Worm (Caenorhabditis elegans): ENCODE measurements around the gene C10A4.10.
A peak's percentile ranks its signal among the peaks of the same experiment; 100 is the strongest.

Gene C10A4.10

DNA sequence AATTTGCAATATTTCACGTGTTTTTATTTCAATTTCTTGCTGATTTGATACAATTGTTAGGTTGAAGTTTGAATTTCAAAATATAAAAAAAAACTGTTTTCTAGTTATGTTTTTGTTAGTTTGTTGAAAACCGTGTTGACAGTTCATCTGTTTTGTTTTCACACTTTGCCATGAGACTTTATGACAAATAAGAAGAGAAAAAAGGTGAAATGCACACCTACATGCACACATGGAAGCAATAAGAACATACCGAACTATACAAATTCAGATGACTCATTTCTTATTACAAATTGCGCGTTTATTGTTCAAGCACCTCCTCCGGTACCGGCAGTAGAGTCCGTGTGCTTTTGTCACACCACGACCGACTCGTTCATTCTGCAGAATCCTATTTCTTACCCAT, 21.9 kb downstream of the C10A4.10 start, which contains the start of gene C10A4.9:
Gene C10A4.9, plus strand, starts transcription at position 301 of the 400 bp plus-strand sequence.
- TF ChIP-seq php-3 (GFP tag; IDR thresholded peaks at IDR 0.05): no peak
- TF ChIP-seq ceh-28 (tag; optimal IDR thresholded peaks at IDR 0.05): no peak
- TF ChIP-seq snpc-4 (tag; optimal IDR thresholded peaks at IDR 0.05): no peak
- TF ChIP-seq F26F4.8 (GFP tag; conservative IDR thresholded peaks at IDR 0.05): no peak
- TF ChIP-seq mxl-2 (GFP tag; conservative IDR thresholded peaks at IDR 0.05): no peak
- TF ChIP-seq nhr-77 (tag; optimal IDR thresholded peaks at IDR 0.05): no peak
- TF ChIP-seq pha-4 (GFP tag; IDR thresholded peaks at IDR 0.05): no peak
- TF ChIP-seq pha-4 (tag; optimal IDR thresholded peaks at IDR 0.05): no peak
- TF ChIP-seq aly-2 (tag; optimal IDR thresholded peaks at IDR 0.05): no peak
- TF ChIP-seq F37D6.2 (tag; optimal IDR thresholded peaks at IDR 0.05): no peak
- no peak for TF ChIP-seq unc-130 (GFP tag; optimal IDR thresholded peaks at IDR 0.05)
- TF ChIP-seq dve-1 (tag; optimal IDR thresholded peaks at IDR 0.05; ENCODE audit: insufficient read depth): no peak
- TF ChIP-seq ceh-44 (GFP tag; IDR thresholded peaks at IDR 0.05): no peak
- no peak for TF ChIP-seq gei-8 (GFP tag; optimal IDR thresholded peaks at IDR 0.05)
- TF ChIP-seq ZK337.2 (GFP tag; IDR thresholded peaks at IDR 0.05): no peak
- no peak for TF ChIP-seq lin-38 (GFP tag; IDR thresholded peaks at IDR 0.05)
- no peak for TF ChIP-seq hmg-1.1 (GFP tag; IDR thresholded peaks at IDR 0.05)
- TF ChIP-seq pqm-1 (tag; optimal IDR thresholded peaks at IDR 0.05): no peak
- TF ChIP-seq zfp-3 (GFP tag; conservative IDR thresholded peaks at IDR 0.05): no peak
- no peak for TF ChIP-seq nhr-42 (GFP tag; IDR thresholded peaks at IDR 0.05)
- no peak for TF ChIP-seq cey-2 (tag; optimal IDR thresholded peaks at IDR 0.05; ENCODE audit: borderline replicate concordance, insufficient read depth)

DNA sequence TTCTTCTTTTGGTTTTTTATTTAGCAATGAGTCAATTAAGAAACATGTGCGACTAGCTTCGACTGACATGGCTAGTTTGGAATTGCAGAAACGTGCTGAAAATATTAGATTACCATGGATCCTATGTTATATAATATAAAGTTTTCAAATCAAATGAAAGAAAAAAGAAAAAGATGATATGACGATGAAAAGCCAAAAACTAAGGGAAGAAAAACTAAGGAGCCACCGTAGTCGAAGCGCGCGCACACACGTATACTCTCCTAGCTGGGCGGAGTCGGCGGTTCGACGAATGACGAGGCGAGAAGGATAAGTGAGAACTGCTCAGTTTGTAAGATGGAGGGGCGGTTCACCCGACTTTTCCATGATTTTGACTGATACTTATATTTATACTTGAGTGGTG, 26.1 kb downstream of the C10A4.10 start, which contains the start of gene mnm-2:
Gene mnm-2, minus strand, starts transcription at position 101 of the 400 bp plus-strand sequence.
- no peak for TF ChIP-seq lim-7 (GFP tag; IDR thresholded peaks at IDR 0.05)
- no peak for TF ChIP-seq ces-1 (GFP tag; optimal IDR thresholded peaks at IDR 0.05)

DNA sequence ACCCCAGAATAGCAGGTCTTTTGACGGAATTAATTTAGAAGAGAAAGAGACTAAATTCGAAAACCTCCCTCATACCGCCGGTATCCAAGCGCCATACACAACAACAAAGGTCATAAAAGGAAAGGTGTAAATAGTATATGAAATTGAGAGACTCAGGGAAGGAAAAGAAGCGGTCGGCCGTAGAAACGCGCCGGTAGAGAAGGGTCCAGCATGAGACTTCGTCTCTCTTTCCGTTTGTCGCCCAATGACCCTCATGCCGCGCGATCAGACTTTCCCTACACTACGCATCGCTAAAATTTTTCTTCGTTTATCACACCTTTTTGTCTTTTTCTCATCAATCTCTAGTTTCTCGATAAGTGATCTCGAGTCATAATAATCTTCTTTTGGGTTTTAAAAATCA, 31.8 kb downstream of the C10A4.10 start:
- TF ChIP-seq mdl-1 (tag; optimal IDR thresholded peaks at IDR 0.05) (no peak), hlh-11 (tag; optimal IDR thresholded peaks at IDR 0.05) (peak; percentile 20), nhr-25 (tag; optimal IDR thresholded peaks at IDR 0.05; ENCODE audit: borderline replicate concordance, insufficient read depth) (peak; percentile 38), dve-1 (tag; optimal IDR thresholded peaks at IDR 0.05; ENCODE audit: insufficient read depth) (no peak), hlh-30 (tag; optimal IDR thresholded peaks at IDR 0.05; ENCODE audit: insufficient read depth) (peak; percentile 45), nhr-28 (tag; optimal IDR thresholded peaks at IDR 0.05) (peak; percentile 42)

DNA sequence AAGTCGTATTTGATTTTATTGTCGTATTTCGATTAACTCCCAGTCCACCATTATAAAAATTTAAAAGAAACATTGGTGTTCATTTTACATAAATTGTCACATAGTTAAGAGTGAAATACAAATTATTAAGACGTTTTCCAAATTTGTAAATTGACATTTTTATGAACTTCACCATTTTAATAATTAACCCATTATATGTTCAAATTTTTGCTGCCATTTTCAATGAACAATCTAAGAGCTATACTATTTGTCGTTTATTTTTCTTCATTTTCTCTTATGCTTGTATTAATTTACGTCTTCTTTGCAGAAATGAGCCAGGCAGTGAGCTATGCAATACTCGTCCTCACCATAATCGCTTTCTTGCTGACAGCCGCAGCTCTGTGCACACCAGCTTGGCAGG, 32.5 kb downstream of the C10A4.10 start, which contains the start of gene clc-2:
Gene clc-2, plus strand, starts transcription at position 301 of the 400 bp plus-strand sequence.
- no peak for TF ChIP-seq zag-1 (tag; optimal IDR thresholded peaks at IDR 0.05)

DNA sequence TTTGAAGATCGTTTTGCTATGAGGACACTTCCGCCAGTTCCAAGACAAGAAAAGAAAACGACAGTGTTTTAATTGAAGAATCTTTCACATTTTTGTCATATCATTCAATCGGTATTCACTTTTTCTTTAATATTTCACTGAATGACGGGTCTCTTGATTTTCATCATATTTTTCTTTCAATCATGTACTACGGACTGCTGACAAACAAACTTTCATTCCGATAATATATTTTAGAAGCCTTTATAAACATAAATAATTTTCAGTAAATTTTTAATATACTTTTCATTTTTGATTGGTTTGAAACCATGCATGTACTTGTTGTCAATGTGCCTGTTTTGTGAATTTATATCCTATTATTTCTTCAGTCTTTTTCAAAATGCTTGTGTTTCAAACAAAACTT, 34.6 kb downstream of the C10A4.10 start, which contains the start of gene clc-5:
Gene clc-5, plus strand, starts transcription at position 301 of the 400 bp plus-strand sequence.
- TF ChIP-seq jun-1 (tag; optimal IDR thresholded peaks at IDR 0.05) (no peak), dmd-6 (GFP tag; IDR thresholded peaks at IDR 0.05) (no peak), nhr-41 (GFP tag; IDR thresholded peaks at IDR 0.05) (no peak), php-3 (GFP tag; IDR thresholded peaks at IDR 0.05) (no peak), ces-1 (GFP tag; optimal IDR thresholded peaks at IDR 0.05) (no peak), madf-5 (GFP tag; IDR thresholded peaks at IDR 0.05) (no peak), cey-2 (tag; optimal IDR thresholded peaks at IDR 0.05; ENCODE audit: borderline replicate concordance, insufficient read depth) (no peak), mdt-29 (GFP tag; IDR thresholded peaks at IDR 0.05) (no peak), arid-1 (GFP tag; conservative IDR thresholded peaks at IDR 0.05) (no peak)

Data from whole organism, L4 larva.